Worm (Caenorhabditis elegans): ENCODE measurements around the gene W05E10.2.

ce11 chrV:11641298-11641787, 45.6 kb upstream of the W05E10.2 start:
- peak in 1 of 2 experiments; percentile 33 for TF ChIP-seq lin-35 (GFP tag; optimal IDR thresholded peaks at IDR 0.05)
- no peak for TF ChIP-seq nhr-76 (tag; optimal IDR thresholded peaks at IDR 0.05)
- TF ChIP-seq nhr-77 (tag; optimal IDR thresholded peaks at IDR 0.05) = peak; percentile 13
